Fruit fly (Drosophila melanogaster) Kc167 (cell line): ENCODE results near the gene stas.

Source experiments
- Myc ChIP-seq: fragments of >200 bp; optimal IDR thresholded peaks from 2 replicates; lab custom pipeline; 2017; ENCODE audit warnings: missing external identifiers
- Sin3A ChIP-seq: fragments of >200 bp; optimal IDR thresholded peaks from 2 replicates; lab custom pipeline; 2018; ENCODE audit warnings: missing external identifiers
- h ChIP-seq: fragments of >200 bp; optimal IDR thresholded peaks from 3 replicates; lab custom pipeline; 2018; ENCODE audit warnings: missing external identifiers
- insv ChIP-seq: fragments of >200 bp; optimal IDR thresholded peaks from 3 replicates; lab custom pipeline; 2018; ENCODE audit warnings: missing external identifiers
- psq ChIP-seq: fragments of >200 bp; optimal IDR thresholded peaks from 2 replicates; lab custom pipeline; 2017; ENCODE audit warnings: missing external identifiers
- ttk ChIP-seq: sonication (Bioruptor generic); optimal IDR thresholded peaks from 2 replicates; lab custom pipeline; 2017; ENCODE audit warnings: missing external identifiers

DNA sequence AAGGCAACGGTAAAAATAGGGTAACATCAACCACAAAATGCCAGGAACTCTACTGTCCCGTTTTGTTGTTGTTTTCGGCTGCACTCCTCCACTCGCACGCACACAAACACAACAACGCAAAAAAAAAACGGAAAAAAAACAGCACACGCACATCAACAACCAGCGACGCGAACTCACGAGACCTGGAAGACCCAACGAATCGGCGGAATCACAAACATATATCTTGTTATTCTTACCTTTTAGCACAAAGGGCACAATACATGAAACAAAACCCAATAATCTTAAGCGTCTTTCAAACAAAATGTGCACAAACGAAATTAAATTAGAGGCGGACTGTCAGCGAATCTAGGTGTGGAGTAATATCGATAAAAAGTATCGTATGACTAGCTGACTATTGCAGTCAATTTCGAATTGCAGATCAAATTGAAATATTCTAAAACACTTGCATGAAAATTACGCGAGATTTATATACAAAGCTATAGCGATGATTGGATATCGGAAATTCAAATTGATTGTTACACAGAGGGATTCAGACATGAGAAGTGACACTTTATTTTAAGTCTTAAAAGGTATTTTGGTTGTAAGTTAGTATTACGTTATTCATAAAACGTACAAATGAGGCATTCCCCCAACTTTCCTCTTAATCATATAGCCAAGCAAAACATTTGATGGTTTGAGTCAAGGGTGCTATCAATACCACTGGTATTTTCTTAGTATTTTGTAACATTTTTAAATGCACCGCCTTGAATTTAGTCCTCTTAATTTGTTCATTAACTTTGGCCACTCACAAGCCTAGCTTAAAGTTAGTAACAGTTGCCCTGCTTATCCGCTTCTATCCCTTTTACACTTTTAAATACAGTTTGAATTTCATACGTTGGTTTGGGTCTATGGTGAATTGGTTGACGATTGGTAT is 48.6 kb downstream of the stas start, which contains the start of gene Ankle2:
- TF ChIP-seq psq (no peak), Myc (lab: Kevin White, UChicago) (no peak), ttk (lab: Kevin White, UChicago) (no peak), Sin3A (lab: Kevin White, UChicago) (peak; percentile 72), insv (lab: Kevin White, UChicago) (no peak), h (lab: Kevin White, UChicago) (no peak)
